Worm (Caenorhabditis elegans) whole organism, L2 larva: ENCODE results near the gene dsl-3.

Experiments
- C34F6.9 ChIP-seq: fragments of 150-350 bp; optimal IDR thresholded peaks from 2 replicates; lab custom pipeline; 2014; ENCODE audit warnings: missing biosample characterization, missing genetic modification characterization
- F13H6.1 ChIP-seq: sonication (generic microtip); optimal IDR thresholded peaks from 2 replicates; lab custom pipeline; 2016; ENCODE audit warnings: missing genetic modification characterization, missing compliant biosample characterization
- ZK546.5 ChIP-seq: sonication (generic microtip); optimal IDR thresholded peaks from 2 replicates; lab custom pipeline; 2017; ENCODE audit warnings: missing biosample characterization, missing genetic modification characterization
- alr-1 ChIP-seq: fragments of 150-350 bp; optimal IDR thresholded peaks from 2 replicates; lab custom pipeline; 2014; ENCODE audit warnings: missing biosample characterization, missing genetic modification characterization
- aly-2 ChIP-seq: fragments of 150-350 bp; optimal IDR thresholded peaks from 2 replicates; lab custom pipeline; 2014; ENCODE audit warnings: missing biosample characterization, missing genetic modification characterization
- crh-2 ChIP-seq: sonication (generic microtip); optimal IDR thresholded peaks from 2 replicates; lab custom pipeline; 2017; ENCODE audit warnings: missing biosample characterization, missing genetic modification characterization
- dmd-4 ChIP-seq: sonication (generic microtip); optimal IDR thresholded peaks from 2 replicates; lab custom pipeline; 2017; ENCODE audit warnings: missing biosample characterization, missing genetic modification characterization
- elt-1 ChIP-seq: fragments of 150-350 bp; optimal IDR thresholded peaks from 2 replicates; lab custom pipeline; 2014; ENCODE audit warnings: missing biosample characterization, missing genetic modification characterization
- fos-1 ChIP-seq: fragments of 150-350 bp; optimal IDR thresholded peaks from 2 replicates; lab custom pipeline; 2014; ENCODE audit warnings: missing biosample characterization, missing genetic modification characterization
- gmeb-1 ChIP-seq: fragments of 150-350 bp; optimal IDR thresholded peaks from 2 replicates; lab custom pipeline; 2014; ENCODE audit warnings: missing biosample characterization, missing genetic modification characterization
- lin-11 ChIP-seq: fragments of 150-350 bp; sonication (generic microtip); optimal IDR thresholded peaks from 2 replicates; lab custom pipeline; 2014; ENCODE audit warnings: missing biosample characterization, missing genetic modification characterization, inconsistent platforms, mixed read lengths
- lin-13 ChIP-seq: fragments of 150-350 bp; optimal IDR thresholded peaks from 2 replicates; lab custom pipeline; 2014; ENCODE audit warnings: missing biosample characterization, missing genetic modification reagents, missing genetic modification characterization
- lin-39 ChIP-seq: fragments of 150-350 bp; optimal IDR thresholded peaks from 2 replicates; lab custom pipeline; 2014; ENCODE audit warnings: missing biosample characterization, missing genetic modification reagents, missing genetic modification characterization
- lsy-2 ChIP-seq, 2 experiments: fragments of 150-350 bp in 1 of 2; sonication (generic microtip) in 1 of 2; optimal IDR thresholded peaks; 2 replicates each; lab custom pipeline; 2014 to 2017; ENCODE audit warnings: missing biosample characterization in 2 of 2, missing genetic modification characterization in 2 of 2
- mab-5 ChIP-seq: fragments of 150-350 bp; optimal IDR thresholded peaks from 2 replicates; lab custom pipeline; 2014; ENCODE audit warnings: missing biosample characterization, missing genetic modification characterization
- mdl-1 ChIP-seq, 2 experiments: fragments of 150-350 bp in 1 of 2; sonication (generic microtip) in 1 of 2; optimal IDR thresholded peaks; 2 replicates each; lab custom pipeline; 2017; ENCODE audit warnings: missing biosample characterization in 2 of 2, missing genetic modification characterization in 2 of 2
- nhr-10 ChIP-seq: sonication (generic microtip); optimal IDR thresholded peaks from 2 replicates; lab custom pipeline; 2017; ENCODE audit warnings: missing biosample characterization, missing genetic modification characterization
- nhr-12 ChIP-seq: fragments of 150-350 bp; optimal IDR thresholded peaks from 2 replicates; lab custom pipeline; 2014; ENCODE audit warnings: missing biosample characterization, missing genetic modification characterization
- nhr-129 ChIP-seq: fragments of 150-350 bp; optimal IDR thresholded peaks from 2 replicates; lab custom pipeline; 2014; ENCODE audit warnings: missing biosample characterization, missing genetic modification characterization
- nhr-23 ChIP-seq: fragments of 150-350 bp; optimal IDR thresholded peaks from 2 replicates; lab custom pipeline; 2014; ENCODE audit warnings: missing biosample characterization, missing genetic modification reagents, missing genetic modification characterization
- nhr-237 ChIP-seq: fragments of 150-350 bp; optimal IDR thresholded peaks from 2 replicates; lab custom pipeline; 2014; ENCODE audit warnings: missing biosample characterization, missing genetic modification characterization
- nhr-25 ChIP-seq: fragments of 150-350 bp; sonication (generic microtip); optimal IDR thresholded peaks from 3 replicates; lab custom pipeline; 2014; ENCODE audit warnings: missing biosample characterization, missing genetic modification characterization
- nhr-6 ChIP-seq: fragments of 150-350 bp; optimal IDR thresholded peaks from 2 replicates; lab custom pipeline; 2014; ENCODE audit warnings: missing biosample characterization, missing genetic modification characterization
- nhr-77 ChIP-seq: fragments of 150-350 bp; optimal IDR thresholded peaks from 2 replicates; lab custom pipeline; 2014; ENCODE audit warnings: missing biosample characterization, missing genetic modification characterization
- peb-1 ChIP-seq: fragments of 150-350 bp; optimal IDR thresholded peaks from 2 replicates; lab custom pipeline; 2014; ENCODE audit warnings: missing biosample characterization, missing genetic modification characterization
- sem-4 ChIP-seq: fragments of 150-350 bp; optimal IDR thresholded peaks from 2 replicates; lab custom pipeline; 2014; ENCODE audit warnings: missing biosample characterization, missing genetic modification reagents, missing genetic modification characterization
- sma-3 ChIP-seq: sonication (generic microtip); optimal IDR thresholded peaks from 2 replicates; lab custom pipeline; 2016; ENCODE audit warnings: missing genetic modification reagents, missing genetic modification characterization, missing compliant biosample characterization
- sma-9 ChIP-seq, 2 experiments: fragments of 150-350 bp in 1 of 2; sonication (generic microtip) in 1 of 2; optimal IDR thresholded peaks; 2 replicates each; lab custom pipeline; 2014 to 2016; ENCODE audit warnings: missing genetic modification characterization in 2 of 2, mild to moderate bottlenecking in 1 of 2, missing biosample characterization in 1 of 2, missing compliant biosample characterization in 1 of 2, missing genetic modification reagents in 1 of 2, moderate library complexity in 1 of 2
- unc-39 ChIP-seq: fragments of 150-350 bp; optimal IDR thresholded peaks from 2 replicates; lab custom pipeline; 2014; ENCODE audit warnings: missing biosample characterization, missing genetic modification characterization
- unc-55 ChIP-seq: fragments of 150-350 bp; sonication (generic microtip); optimal IDR thresholded peaks from 3 replicates; lab custom pipeline; 2014; ENCODE audit warnings: missing biosample characterization, missing genetic modification reagents, missing genetic modification characterization
- zag-1 ChIP-seq: fragments of 150-350 bp; optimal IDR thresholded peaks from 2 replicates; lab custom pipeline; 2014; ENCODE audit warnings: missing biosample characterization, missing genetic modification characterization
- ztf-11 ChIP-seq: sonication (generic microtip); optimal IDR thresholded peaks from 2 replicates; lab custom pipeline; 2017; ENCODE audit warnings: missing biosample characterization, missing genetic modification characterization
- ztf-4 ChIP-seq: fragments of 150-350 bp; optimal IDR thresholded peaks from 2 replicates; lab custom pipeline; 2014; ENCODE audit warnings: missing biosample characterization, missing genetic modification characterization

The dsl-3 gene

ce11 chrIV:1613592-1613991, 3.5 kb downstream of the dsl-3 start, which contains the start of gene nhr-122:
nhr-122 (plus strand) TSS chrIV:1613892.
- TF ChIP-seq sma-3 (GFP tag; lab: Kevin White, UChicago) (no peak), fos-1 (no peak), nhr-77 (tag; lab: Kevin White, UChicago) (no peak), nhr-25 (tag; lab: Kevin White, UChicago) (no peak)

ce11 chrIV:1619519-1620311, 9.6 kb downstream of the dsl-3 start, which contains the start of gene nhr-92:
nhr-92 (plus strand) TSS chrIV:1620094.
- TF ChIP-seq lsy-2 (tag; optimal IDR thresholded peaks at IDR 0.05; lab: Kevin White, UChicago): no peak
- no peak for TF ChIP-seq dmd-4 (tag; lab: Kevin White, UChicago)
- TF ChIP-seq C34F6.9 (tag; lab: Kevin White, UChicago): no peak
- no peak for TF ChIP-seq elt-1 (tag; lab: Kevin White, UChicago)
- TF ChIP-seq fos-1: no peak
- no peak for TF ChIP-seq peb-1 (tag; lab: Kevin White, UChicago)
- no peak for TF ChIP-seq unc-39
- TF ChIP-seq nhr-6 (tag; lab: Kevin White, UChicago): no peak
- TF ChIP-seq nhr-12 (tag; lab: Kevin White, UChicago): no peak
- no peak for TF ChIP-seq nhr-237 (tag; lab: Kevin White, UChicago)
- no peak for TF ChIP-seq nhr-10 (tag; lab: Kevin White, UChicago)
- no peak for TF ChIP-seq gmeb-1 (tag; lab: Kevin White, UChicago)
- no peak for TF ChIP-seq lin-11
- no peak for TF ChIP-seq nhr-77 (tag; lab: Kevin White, UChicago)
- no peak for TF ChIP-seq ztf-11 (tag; lab: Kevin White, UChicago)
- no peak for TF ChIP-seq nhr-25 (tag; lab: Kevin White, UChicago)
- TF ChIP-seq mdl-1 (tag; optimal IDR thresholded peaks at IDR 0.05; lab: Kevin White, UChicago): no peak
- TF ChIP-seq lin-39 (tag; lab: Kevin White, UChicago): no peak
- no peak for TF ChIP-seq ZK546.5 (tag; lab: Kevin White, UChicago)

ce11 chrIV:1623712-1624111, 13.6 kb downstream of the dsl-3 start, which contains the start of gene nhr-87:
nhr-87 (plus strand) TSS chrIV:1624029.
- peak in 1 of 2 experiments; percentile 50 for TF ChIP-seq lsy-2 (tag; optimal IDR thresholded peaks at IDR 0.05; lab: Kevin White, UChicago)
- TF ChIP-seq sma-9 (GFP tag; optimal IDR thresholded peaks at IDR 0.05; lab: Kevin White, UChicago): peak; percentile 86
- no peak for TF ChIP-seq sma-9 (tag; optimal IDR thresholded peaks at IDR 0.05; lab: Kevin White, UChicago)
- peak; percentile 69 for TF ChIP-seq C34F6.9 (tag; lab: Kevin White, UChicago)
- no peak for TF ChIP-seq alr-1
- peak; percentile 18 for TF ChIP-seq nhr-129
- peak; percentile 47 for TF ChIP-seq crh-2 (tag; lab: Kevin White, UChicago)
- TF ChIP-seq nhr-25 (tag; lab: Kevin White, UChicago): peak; percentile 78
- TF ChIP-seq lin-13: no peak
- TF ChIP-seq lin-11: no peak
- peak; percentile 31 for TF ChIP-seq F13H6.1 (tag; lab: Kevin White, UChicago)
- peak; percentile 29 for TF ChIP-seq mab-5 (tag; lab: Kevin White, UChicago)
- TF ChIP-seq nhr-6 (tag; lab: Kevin White, UChicago): peak; percentile 22
- TF ChIP-seq sem-4: peak; percentile 51
- no peak for TF ChIP-seq nhr-23 (tag; lab: Kevin White, UChicago)
- TF ChIP-seq gmeb-1 (tag; lab: Kevin White, UChicago): peak; percentile 29

- TF ChIP-seq sem-4 (no peak), elt-1 (tag; lab: Kevin White, UChicago) (no peak), nhr-10 (tag; lab: Kevin White, UChicago) (no peak), nhr-6 (tag; lab: Kevin White, UChicago) (no peak), mdl-1 (tag; optimal IDR thresholded peaks at IDR 0.05; lab: Kevin White, UChicago) (no peak), zag-1 (tag; lab: Kevin White, UChicago) (no peak), nhr-237 (tag; lab: Kevin White, UChicago) (no peak), aly-2 (tag; lab: Kevin White, UChicago) (no peak), sma-9 (GFP tag; optimal IDR thresholded peaks at IDR 0.05; lab: Kevin White, UChicago) (no peak), sma-9 (tag; optimal IDR thresholded peaks at IDR 0.05; lab: Kevin White, UChicago) (no peak), lin-11 (no peak), sma-3 (GFP tag; lab: Kevin White, UChicago) (no peak), ztf-4 (tag; lab: Kevin White, UChicago) (no peak), unc-55 (GFP tag; lab: Kevin White, UChicago) (no peak)
Measured at ce11 chrIV:1624447-1624846, 14.4 kb downstream of the dsl-3 start.
